Fruit fly (Drosophila melanogaster) whole organism, embryonic: ENCODE measurements around the gene CG32544.

Source experiments
- ATbp ChIP-seq: fragments of 200-800 bp; sonication (Bioruptor generic); optimal IDR thresholded peaks from 2 replicates; lab custom pipeline; 2017; ENCODE audit warnings: missing biosample characterization, mild to moderate bottlenecking, missing genetic modification characterization, missing genetic modification reagents
- Atf6 ChIP-seq: fragments of 200-800 bp; sonication (Bioruptor generic); IDR thresholded peaks from 2 replicates; pipeline ENCODE4 v1.3.6; 2022; ENCODE audit warnings: missing biosample characterization, missing genetic modification characterization
- Bdp1 ChIP-seq: fragments of 200-800 bp; sonication (Bioruptor generic); optimal IDR thresholded peaks from 3 replicates; lab custom pipeline; 2016; ENCODE audit warnings: missing biosample characterization, missing genetic modification characterization
- CG10654 ChIP-seq: fragments of 200-800 bp; sonication (Bioruptor generic); optimal IDR thresholded peaks from 2 replicates; lab custom pipeline; 2016; ENCODE audit warnings: missing biosample characterization, missing genetic modification characterization
- CG10959 ChIP-seq: fragments of 200-800 bp; sonication (Bioruptor generic); IDR thresholded peaks from 2 replicates; pipeline ENCODE4 v1.3.6; 2022; ENCODE audit warnings: missing biosample characterization, missing genetic modification characterization
- CG12942 ChIP-seq: fragments of 200-800 bp; sonication (Bioruptor generic); optimal IDR thresholded peaks from 3 replicates; lab custom pipeline; 2016; ENCODE audit warnings: missing biosample characterization, missing genetic modification characterization
- CG14441 ChIP-seq: fragments of 200-800 bp; sonication (Bioruptor generic); IDR thresholded peaks from 2 replicates; pipeline ENCODE4 v1.3.6; 2022; ENCODE audit warnings: missing biosample characterization, missing genetic modification characterization
- CG15601 ChIP-seq: fragments of 200-800 bp; sonication (Bioruptor generic); optimal IDR thresholded peaks from 3 replicates; lab custom pipeline; 2019; ENCODE audit warnings: missing biosample characterization, mild to moderate bottlenecking, missing genetic modification characterization, moderate library complexity
- CG17359 ChIP-seq: fragments of 200-800 bp; sonication (Bioruptor generic); optimal IDR thresholded peaks from 3 replicates; lab custom pipeline; 2018; ENCODE audit warnings: missing biosample characterization, mild to moderate bottlenecking, missing genetic modification characterization, moderate library complexity
- CG17612 ChIP-seq: fragments of 200-800 bp; sonication (Bioruptor generic); IDR thresholded peaks from 2 replicates; pipeline ENCODE4 v1.3.6; 2022; ENCODE audit warnings: missing biosample characterization, missing genetic modification characterization
- CG2116 ChIP-seq: fragments of 200-800 bp; sonication (Bioruptor generic); optimal IDR thresholded peaks from 3 replicates; lab custom pipeline; 2018; ENCODE audit warnings: missing biosample characterization, mild to moderate bottlenecking, missing genetic modification characterization
- CG2129 ChIP-seq: fragments of 200-800 bp; sonication (Bioruptor generic); IDR thresholded peaks from 2 replicates; pipeline ENCODE4 v1.3.6; 2022; ENCODE audit warnings: missing biosample characterization, missing genetic modification characterization; ENCODE audit not compliant: partially characterized antibody
- CG30403 ChIP-seq: fragments of 200-800 bp; sonication (Bioruptor generic); optimal IDR thresholded peaks from 3 replicates; lab custom pipeline; 2016; ENCODE audit warnings: missing biosample characterization, missing genetic modification characterization
- CG3407 ChIP-seq: fragments of 200-800 bp; sonication (Bioruptor generic); optimal IDR thresholded peaks from 2 replicates; lab custom pipeline; 2018; ENCODE audit warnings: missing biosample characterization, mild to moderate bottlenecking, missing genetic modification characterization
- CG4424 ChIP-seq: fragments of 200-800 bp; sonication (Bioruptor generic); optimal IDR thresholded peaks from 3 replicates; lab custom pipeline; 2016; ENCODE audit warnings: missing biosample characterization, missing genetic modification characterization
- CG5180 ChIP-seq: fragments of 200-800 bp; sonication (Bioruptor generic); optimal IDR thresholded peaks from 3 replicates; lab custom pipeline; 2017; ENCODE audit warnings: missing biosample characterization, missing genetic modification characterization, mild to moderate bottlenecking, moderate library complexity, missing genetic modification reagents
- CG6175 ChIP-seq: fragments of 200-800 bp; sonication (Bioruptor generic); IDR thresholded peaks from 3 replicates; pipeline ENCODE4 v1.3.6; 2022; ENCODE audit warnings: missing biosample characterization, missing genetic modification characterization
- CG6791 ChIP-seq: fragments of 200-800 bp; sonication (Bioruptor generic); IDR thresholded peaks from 3 replicates; pipeline ENCODE4 v1.3.6; 2022; ENCODE audit warnings: missing biosample characterization, missing genetic modification characterization; ENCODE audit not compliant: partially characterized antibody
- CG7786 ChIP-seq: fragments of 200-800 bp; sonication (Bioruptor generic); optimal IDR thresholded peaks from 2 replicates; lab custom pipeline; 2016; ENCODE audit warnings: missing biosample characterization, missing genetic modification characterization
- CG8924 ChIP-seq: fragments of 200-800 bp; optimal IDR thresholded peaks from 3 replicates; lab custom pipeline; 2019; ENCODE audit warnings: missing biosample characterization, mild to moderate bottlenecking, missing genetic modification characterization, moderate library complexity
- CrebB ChIP-seq: fragments of 200-800 bp; sonication (Bioruptor generic); optimal IDR thresholded peaks from 3 replicates; lab custom pipeline; 2018; ENCODE audit warnings: missing biosample characterization, mild to moderate bottlenecking, missing genetic modification characterization
- Dip2 ChIP-seq: fragments of 200-800 bp; sonication (Bioruptor generic); IDR thresholded peaks from 2 replicates; pipeline ENCODE4 v1.3.6; 2022; ENCODE audit warnings: missing biosample characterization, missing genetic modification characterization
- Elba2 ChIP-seq: fragments of 200-800 bp; sonication (Bioruptor generic); optimal IDR thresholded peaks from 3 replicates; lab custom pipeline; 2016; ENCODE audit warnings: missing biosample characterization, missing genetic modification characterization
- Gsc ChIP-seq: fragments of 200-800 bp; sonication (Bioruptor generic); IDR thresholded peaks from 2 replicates; pipeline ENCODE4 v1.3.6; 2022; ENCODE audit warnings: missing biosample characterization, missing genetic modification characterization
- H15 ChIP-seq: fragments of 200-800 bp; sonication (Bioruptor generic); IDR thresholded peaks from 3 replicates; pipeline ENCODE4 v1.3.6; 2022; ENCODE audit warnings: missing biosample characterization, missing genetic modification characterization
- HHEX ChIP-seq: fragments of 200-800 bp; sonication (Bioruptor generic); optimal IDR thresholded peaks from 3 replicates; lab custom pipeline; 2017; ENCODE audit warnings: missing biosample characterization, mild to moderate bottlenecking, missing genetic modification characterization, missing genetic modification reagents
- Hr51 ChIP-seq, 2 experiments: fragments of 200-800 bp; sonication (Bioruptor generic); optimal IDR thresholded peaks; 2 replicates in 1 of 2; 3 replicates in 1 of 2; lab custom pipeline; 2016 to 2018; ENCODE audit warnings: missing biosample characterization in 2 of 2, missing genetic modification characterization in 2 of 2, mild to moderate bottlenecking in 1 of 2, moderate library complexity in 1 of 2
- Hr78 ChIP-seq, 2 experiments: fragments of 200-800 bp in 1 of 2; fragments of >200 bp in 1 of 2; sonication (Bioruptor generic) in 1 of 2; optimal IDR thresholded peaks; 2 replicates each; lab custom pipeline; 2017 to 2019; ENCODE audit warnings: missing biosample characterization in 2 of 2, missing genetic modification characterization in 2 of 2, mild to moderate bottlenecking in 1 of 2, moderate library complexity in 1 of 2
- MBD-R2 ChIP-seq: fragments of 200-800 bp; sonication (Bioruptor generic); IDR thresholded peaks from 2 replicates; pipeline ENCODE4 v1.3.6; 2022; ENCODE audit warnings: missing biosample characterization, missing genetic modification characterization
- MTF-1 ChIP-seq: fragments of 200-800 bp; sonication (Bioruptor generic); optimal IDR thresholded peaks from 2 replicates; lab custom pipeline; 2018; ENCODE audit warnings: missing biosample characterization, mild to moderate bottlenecking, missing genetic modification characterization, borderline replicate concordance
- Meics ChIP-seq: fragments of 200-800 bp; sonication (Bioruptor generic); optimal IDR thresholded peaks from 2 replicates; lab custom pipeline; 2017; ENCODE audit warnings: missing biosample characterization, mild to moderate bottlenecking, missing genetic modification characterization
- NfI ChIP-seq: fragments of 200-800 bp; sonication (Bioruptor generic); optimal IDR thresholded peaks from 3 replicates; lab custom pipeline; 2018; ENCODE audit warnings: missing biosample characterization, mild to moderate bottlenecking, missing genetic modification characterization, moderate library complexity
- Tbp ChIP-seq: fragments of >200 bp; optimal IDR thresholded peaks from 2 replicates; lab custom pipeline; 2018; ENCODE audit warnings: missing biosample characterization, missing genetic modification characterization
- Trl ChIP-seq, 3 experiments: fragments of >200 bp in 2 of 3; fragments of 200-800 bp in 1 of 3; sonication (Bioruptor generic) in 1 of 3; optimal IDR thresholded peaks; 2 replicates in 1 of 3; 3 replicates in 2 of 3; lab custom pipeline; 2016 to 2017; ENCODE audit warnings: missing biosample characterization in 1 of 3, missing genetic modification characterization in 1 of 3
- Vsx1 ChIP-seq: fragments of 200-800 bp; sonication (Bioruptor generic); optimal IDR thresholded peaks from 2 replicates; lab custom pipeline; 2017; ENCODE audit warnings: missing biosample characterization, mild to moderate bottlenecking, missing genetic modification characterization, missing genetic modification reagents
- br ChIP-seq: fragments of >200 bp; optimal IDR thresholded peaks from 2 replicates; lab custom pipeline; 2017
- dm ChIP-seq: fragments of 200-800 bp; sonication (Bioruptor generic); optimal IDR thresholded peaks from 3 replicates; lab custom pipeline; 2016; ENCODE audit warnings: missing biosample characterization, missing genetic modification characterization
- dmrt99B ChIP-seq: fragments of 200-800 bp; sonication (Bioruptor generic); optimal IDR thresholded peaks from 2 replicates; lab custom pipeline; 2018; ENCODE audit warnings: missing biosample characterization, mild to moderate bottlenecking, missing genetic modification characterization, moderate library complexity
- dysf ChIP-seq: fragments of 200-800 bp; sonication (Bioruptor generic); IDR thresholded peaks from 3 replicates; pipeline ENCODE4 v1.3.6; 2022; ENCODE audit warnings: missing biosample characterization, missing genetic modification characterization
- emc ChIP-seq: fragments of 200-800 bp; sonication (Bioruptor generic); optimal IDR thresholded peaks from 2 replicates; lab custom pipeline; 2016; ENCODE audit warnings: missing biosample characterization, missing genetic modification characterization
- hbn ChIP-seq: fragments of 200-800 bp; sonication (Bioruptor generic); IDR thresholded peaks from 2 replicates; pipeline ENCODE4 v1.3.6; 2022; ENCODE audit warnings: missing biosample characterization, missing genetic modification characterization; ENCODE audit not compliant: partially characterized antibody
- lab ChIP-seq: fragments of 200-800 bp; sonication (Bioruptor generic); optimal IDR thresholded peaks from 3 replicates; lab custom pipeline; 2017; ENCODE audit warnings: missing biosample characterization, missing genetic modification characterization, mild to moderate bottlenecking, moderate library complexity, missing genetic modification reagents
- lmd ChIP-seq: fragments of 200-800 bp; sonication (Bioruptor generic); IDR thresholded peaks from 2 replicates; pipeline ENCODE4 v1.3.6; 2022; ENCODE audit warnings: missing biosample characterization, missing genetic modification characterization
- nerfin-1 ChIP-seq: fragments of 200-800 bp; sonication (Bioruptor generic); optimal IDR thresholded peaks from 3 replicates; lab custom pipeline; 2019; ENCODE audit warnings: missing biosample characterization, mild to moderate bottlenecking, missing genetic modification characterization, moderate library complexity
- sim ChIP-seq: fragments of 200-800 bp; sonication (Bioruptor generic); IDR thresholded peaks from 2 replicates; pipeline ENCODE4 v1.3.6; 2022; ENCODE audit warnings: missing biosample characterization, missing genetic modification characterization
- tna ChIP-seq: fragments of 200-800 bp; sonication (Bioruptor generic); IDR thresholded peaks from 2 replicates; pipeline ENCODE4 v1.3.6; 2022; ENCODE audit warnings: missing biosample characterization, missing genetic modification characterization; ENCODE audit not compliant: partially characterized antibody
- trem ChIP-seq: fragments of 200-800 bp; optimal IDR thresholded peaks from 3 replicates; lab custom pipeline; 2019; ENCODE audit warnings: missing biosample characterization, mild to moderate bottlenecking, missing genetic modification characterization, moderate library complexity
- usp ChIP-seq: fragments of >200 bp; optimal IDR thresholded peaks from 2 replicates; lab custom pipeline; 2017; ENCODE audit warnings: missing biosample characterization, missing genetic modification characterization
- wek ChIP-seq: fragments of 200-800 bp; sonication (Bioruptor generic); optimal IDR thresholded peaks from 3 replicates; lab custom pipeline; 2018; ENCODE audit warnings: missing biosample characterization, mild to moderate bottlenecking, missing genetic modification characterization, moderate library complexity

The CG32544 gene

DNA sequence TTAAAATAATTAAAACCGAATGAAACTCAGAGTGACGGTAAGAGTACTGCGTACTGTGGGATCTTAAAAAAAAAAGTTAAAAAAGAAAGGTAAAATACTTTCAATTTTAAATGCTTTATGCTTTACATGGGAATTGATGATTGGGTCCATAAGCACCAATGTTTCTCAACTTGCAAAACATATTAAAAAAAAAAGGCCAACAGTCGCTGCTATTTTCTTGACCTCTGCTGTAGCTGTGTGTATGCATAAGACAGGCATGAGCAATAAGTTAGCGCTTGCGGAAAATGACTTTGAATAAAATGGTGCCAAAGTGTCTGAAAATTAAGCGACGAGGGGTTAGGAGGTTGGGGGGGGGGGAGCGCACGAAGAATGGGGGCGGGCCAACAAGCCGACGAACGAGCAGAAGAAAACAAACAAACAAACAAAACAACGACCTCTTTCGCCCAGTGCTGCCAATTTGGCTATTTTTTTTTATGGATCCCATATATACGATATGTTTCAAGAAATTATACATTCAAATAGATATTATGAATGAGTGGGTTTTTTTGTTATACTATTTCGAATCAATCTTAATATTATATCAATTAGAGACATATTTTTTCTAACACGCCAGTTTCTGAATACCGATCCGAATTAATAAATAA is 9.5 kb downstream of the CG32544 start (continued):
- TF ChIP-seq tna (no peak), ATbp (GFP tag; lab: Kevin White, UChicago) (peak; percentile 6), dmrt99B (tag; lab: Kevin White, UChicago) (peak; percentile 65), br (no peak), lab (GFP tag; lab: Kevin White, UChicago) (peak; percentile 72), CG6175 (GFP tag; lab: Robert Waterston, UW) (no peak), H15 (GFP tag; lab: Robert Waterston, UW) (no peak), Bdp1 (GFP tag; lab: Kevin White, UChicago) (no peak), dysf (peak; percentile 66; the same call in 2 of the 3 replicates), CG12942 (peak; percentile 5), Vsx1 (no peak), nerfin-1 (tag; lab: Kevin White, UChicago) (peak; percentile 19), CG17359 (tag; lab: Kevin White, UChicago) (peak; percentile 71), CG8924 (tag; lab: Kevin White, UChicago) (no peak), dm (GFP tag; lab: Kevin White, UChicago) (no peak), CG4424 (GFP tag; lab: Kevin White, UChicago) (peak; percentile 19), wek (no peak), CG2116 (GFP tag; lab: Kevin White, UChicago) (no peak), CG15601 (tag; lab: Kevin White, UChicago) (no peak), usp (no peak), CrebB (tag; lab: Kevin White, UChicago) (no peak), HHEX (GFP tag; lab: Kevin White, UChicago) (peak; percentile 40), Tbp (GFP tag; lab: Kevin White, UChicago) (no peak), CG30403 (GFP tag; lab: Kevin White, UChicago) (peak; percentile 46), CG10654 (GFP tag; lab: Kevin White, UChicago) (peak; percentile 34), emc (no peak), CG10959 (GFP tag; lab: Robert Waterston, UW) (no peak), MTF-1 (GFP tag; lab: Kevin White, UChicago) (no peak), CG14441 (GFP tag; lab: Robert Waterston, UW) (peak; percentile 72), CG5180 (GFP tag; lab: Kevin White, UChicago) (peak; percentile 21), Elba2 (GFP tag; lab: Kevin White, UChicago) (no peak), Trl (optimal IDR thresholded peaks at IDR 0.05; lab: Kevin White, UChicago) (no peak), Trl (GFP tag; optimal IDR thresholded peaks at IDR 0.05; lab: Kevin White, UChicago) (peak; percentile 37), Gsc (GFP tag; lab: Robert Waterston, UW) (no peak), Meics (peak; percentile 51), CG3407 (GFP tag; lab: Kevin White, UChicago) (no peak), trem (tag; lab: Kevin White, UChicago) (no peak), sim (no peak), CG2129 (no peak), CG7786 (GFP tag; lab: Kevin White, UChicago) (peak; percentile 25), MBD-R2 (peak; percentile 27; the same call in 1 of the 2 replicates), CG17612 (GFP tag; lab: Robert Waterston, UW) (no peak), CG6791 (GFP tag; lab: Robert Waterston, UW) (no peak), hbn (GFP tag; lab: Robert Waterston, UW) (no peak), Dip2 (GFP tag; lab: Robert Waterston, UW) (no peak), Hr78 (GFP tag; optimal IDR thresholded peaks at IDR 0.05; lab: Kevin White, UChicago) (peak in 1 of 2 experiments; percentile 52), Hr51 (GFP tag; optimal IDR thresholded peaks at IDR 0.05; lab: Kevin White, UChicago) (peak in 1 of 2 experiments; percentile 67), NfI (GFP tag; lab: Kevin White, UChicago) (no peak), Atf6 (GFP tag; lab: Robert Waterston, UW) (peak; percentile 30; the same call in 1 of the 2 replicates), lmd (GFP tag; lab: Robert Waterston, UW) (peak; percentile 67)
